Fruit fly (Drosophila melanogaster) whole organism, embryonic: ENCODE results near the gene Nost.

ENCODE experiments used
- Ada2b ChIP-seq: fragments of 200-800 bp; sonication (Bioruptor generic); IDR thresholded peaks from 2 replicates; pipeline ENCODE4 v1.3.6; 2022; ENCODE audit warnings: missing biosample characterization, missing genetic modification characterization
- Atf6 ChIP-seq: fragments of 200-800 bp; sonication (Bioruptor generic); IDR thresholded peaks from 2 replicates; pipeline ENCODE4 v1.3.6; 2022; ENCODE audit warnings: missing biosample characterization, missing genetic modification characterization
- CG10959 ChIP-seq: fragments of 200-800 bp; sonication (Bioruptor generic); IDR thresholded peaks from 2 replicates; pipeline ENCODE4 v1.3.6; 2022; ENCODE audit warnings: missing biosample characterization, missing genetic modification characterization
- CG12659 ChIP-seq: fragments of 200-800 bp; sonication (Bioruptor generic); optimal IDR thresholded peaks from 3 replicates; lab custom pipeline; 2017; ENCODE audit warnings: mild to moderate bottlenecking, missing biosample characterization, missing genetic modification reagents, missing genetic modification characterization
- CG14050 ChIP-seq: fragments of 200-800 bp; sonication (Bioruptor generic); IDR thresholded peaks from 3 replicates; pipeline ENCODE4 v1.3.6; 2022; ENCODE audit warnings: missing biosample characterization, missing genetic modification characterization
- CG14441 ChIP-seq: fragments of 200-800 bp; sonication (Bioruptor generic); IDR thresholded peaks from 2 replicates; pipeline ENCODE4 v1.3.6; 2022; ENCODE audit warnings: missing biosample characterization, missing genetic modification characterization
- CG17829 ChIP-seq: fragments of 200-800 bp; optimal IDR thresholded peaks from 2 replicates; lab custom pipeline; 2019; ENCODE audit warnings: missing biosample characterization, mild to moderate bottlenecking, missing genetic modification characterization, moderate library complexity
- CG18262 ChIP-seq: fragments of 200-800 bp; optimal IDR thresholded peaks from 3 replicates; lab custom pipeline; 2019; ENCODE audit warnings: missing biosample characterization, mild to moderate bottlenecking, missing genetic modification characterization, moderate library complexity
- CG18619 ChIP-seq: fragments of 200-800 bp; sonication (Bioruptor generic); optimal IDR thresholded peaks from 3 replicates; lab custom pipeline; 2017; ENCODE audit warnings: missing biosample characterization, mild to moderate bottlenecking, missing genetic modification characterization
- CG6689 ChIP-seq: fragments of 200-800 bp; sonication (Bioruptor generic); IDR thresholded peaks from 2 replicates; pipeline ENCODE4 v1.3.6; 2022; ENCODE audit warnings: missing biosample characterization, missing genetic modification characterization
- CG7372 ChIP-seq: fragments of 200-800 bp; sonication (Bioruptor generic); IDR thresholded peaks from 2 replicates; pipeline ENCODE4 v1.3.6; 2022; ENCODE audit warnings: missing biosample characterization, missing genetic modification characterization
- CoRest ChIP-seq: fragments of 200-800 bp; sonication (Bioruptor generic); optimal IDR thresholded peaks from 3 replicates; lab custom pipeline; 2018; ENCODE audit warnings: missing biosample characterization, mild to moderate bottlenecking, missing genetic modification characterization, moderate library complexity
- Dek ChIP-seq: fragments of 200-800 bp; sonication (Bioruptor generic); optimal IDR thresholded peaks from 3 replicates; lab custom pipeline; 2019; ENCODE audit warnings: missing biosample characterization, mild to moderate bottlenecking, missing genetic modification characterization, moderate library complexity
- Dip3 ChIP-seq: fragments of 200-800 bp; sonication (Bioruptor generic); optimal IDR thresholded peaks from 3 replicates; lab custom pipeline; 2016; ENCODE audit warnings: missing biosample characterization, missing genetic modification characterization
- Drgx ChIP-seq: fragments of 200-800 bp; sonication (Bioruptor generic); IDR thresholded peaks from 2 replicates; pipeline ENCODE4 v1.3.6; 2022; ENCODE audit warnings: missing biosample characterization, missing genetic modification characterization
- H15 ChIP-seq: fragments of 200-800 bp; sonication (Bioruptor generic); IDR thresholded peaks from 3 replicates; pipeline ENCODE4 v1.3.6; 2022; ENCODE audit warnings: missing biosample characterization, missing genetic modification characterization
- Hmr ChIP-seq: fragments of 200-800 bp; sonication (Bioruptor generic); optimal IDR thresholded peaks from 3 replicates; lab custom pipeline; 2017; ENCODE audit warnings: mild to moderate bottlenecking, missing biosample characterization, missing genetic modification reagents, missing genetic modification characterization
- MTF-1 ChIP-seq: fragments of 200-800 bp; sonication (Bioruptor generic); optimal IDR thresholded peaks from 2 replicates; lab custom pipeline; 2018; ENCODE audit warnings: missing biosample characterization, mild to moderate bottlenecking, missing genetic modification characterization, borderline replicate concordance
- NFAT ChIP-seq: fragments of 200-800 bp; sonication (Bioruptor generic); IDR thresholded peaks from 2 replicates; pipeline ENCODE4 v1.3.6; 2022; ENCODE audit warnings: missing biosample characterization, missing genetic modification characterization
- Rfx ChIP-seq: fragments of 200-800 bp; sonication (Bioruptor generic); IDR thresholded peaks from 2 replicates; pipeline ENCODE4 v1.3.6; 2022; ENCODE audit warnings: missing biosample characterization, missing genetic modification characterization
- Sox102F ChIP-seq: fragments of 200-800 bp; sonication (Bioruptor generic); optimal IDR thresholded peaks from 2 replicates; lab custom pipeline; 2018; ENCODE audit warnings: missing biosample characterization, mild to moderate bottlenecking, missing genetic modification characterization, moderate library complexity
- Ssrp ChIP-seq: fragments of 200-800 bp; sonication (Bioruptor generic); optimal IDR thresholded peaks from 2 replicates; lab custom pipeline; 2018; ENCODE audit warnings: missing biosample characterization, mild to moderate bottlenecking, missing genetic modification characterization, moderate library complexity
- Xbp1 ChIP-seq: fragments of 200-800 bp; sonication (Bioruptor generic); optimal IDR thresholded peaks from 3 replicates; lab custom pipeline; 2016; ENCODE audit warnings: missing biosample characterization, mild to moderate bottlenecking, missing genetic modification characterization
- al ChIP-seq: fragments of 200-800 bp; sonication (Bioruptor generic); IDR thresholded peaks from 2 replicates; pipeline ENCODE4 v1.3.6; 2022; ENCODE audit warnings: missing biosample characterization, missing genetic modification characterization
- ap ChIP-seq: fragments of 200-800 bp; sonication (Bioruptor generic); IDR thresholded peaks from 2 replicates; pipeline ENCODE4 v1.3.6; 2022; ENCODE audit warnings: missing biosample characterization, missing genetic modification characterization
- bigmax ChIP-seq: fragments of 200-800 bp; sonication (Bioruptor generic); optimal IDR thresholded peaks from 2 replicates; lab custom pipeline; 2018; ENCODE audit warnings: missing biosample characterization, mild to moderate bottlenecking, missing genetic modification characterization
- btn ChIP-seq: fragments of 200-800 bp; sonication (Bioruptor generic); optimal IDR thresholded peaks from 2 replicates; lab custom pipeline; 2016; ENCODE audit warnings: missing biosample characterization, missing genetic modification characterization
- ci ChIP-seq: fragments of 200-800 bp; sonication (Bioruptor generic); IDR thresholded peaks from 3 replicates; pipeline ENCODE4 v1.3.6; 2022; ENCODE audit warnings: missing biosample characterization, missing genetic modification characterization
- corto ChIP-seq: fragments of 200-800 bp; sonication (Bioruptor generic); optimal IDR thresholded peaks from 2 replicates; lab custom pipeline; 2016; ENCODE audit warnings: missing biosample characterization, mild to moderate bottlenecking, missing genetic modification characterization, moderate library complexity
- dmrt99B ChIP-seq: fragments of 200-800 bp; sonication (Bioruptor generic); optimal IDR thresholded peaks from 2 replicates; lab custom pipeline; 2018; ENCODE audit warnings: missing biosample characterization, mild to moderate bottlenecking, missing genetic modification characterization, moderate library complexity
- dysf ChIP-seq: fragments of 200-800 bp; sonication (Bioruptor generic); IDR thresholded peaks from 3 replicates; pipeline ENCODE4 v1.3.6; 2022; ENCODE audit warnings: missing biosample characterization, missing genetic modification characterization
- esg ChIP-seq: fragments of 200-800 bp; sonication (Bioruptor generic); conservative IDR thresholded peaks from 2 replicates; pipeline ENCODE4 v1.3.6; 2022; ENCODE audit warnings: missing biosample characterization, missing genetic modification characterization
- gem ChIP-seq: fragments of 200-800 bp; sonication (Bioruptor generic); optimal IDR thresholded peaks from 2 replicates; lab custom pipeline; 2019; ENCODE audit warnings: missing biosample characterization, mild to moderate bottlenecking, missing genetic modification characterization, moderate library complexity
- gro ChIP-seq: fragments of 200-800 bp; sonication (Bioruptor generic); optimal IDR thresholded peaks from 2 replicates; lab custom pipeline; 2016; ENCODE audit warnings: missing biosample characterization, missing genetic modification characterization
- gsb ChIP-seq: fragments of 200-800 bp; sonication (Bioruptor generic); IDR thresholded peaks from 2 replicates; pipeline ENCODE4 v1.3.6; 2022; ENCODE audit warnings: missing biosample characterization, missing genetic modification characterization
- hb ChIP-seq: fragments of 200-800 bp; sonication (Bioruptor generic); IDR thresholded peaks from 3 replicates; pipeline ENCODE4 v1.3.6; 2022; ENCODE audit warnings: missing biosample characterization, missing genetic modification characterization; ENCODE audit not compliant: partially characterized antibody
- hkb ChIP-seq, 2 experiments: fragments of 200-800 bp in 1 of 2; fragments of >200 bp in 1 of 2; sonication (Bioruptor generic) in 1 of 2; IDR thresholded peaks in 1 of 2; optimal IDR thresholded peaks in 1 of 2; 2 replicates each; pipeline versions ENCODE4 v1.3.6 to Lab custom; 2017 to 2022; ENCODE audit warnings: missing biosample characterization in 1 of 2, missing genetic modification characterization in 1 of 2
- ken ChIP-seq: fragments of 200-800 bp; sonication (Bioruptor generic); IDR thresholded peaks from 3 replicates; pipeline ENCODE4 v1.3.6; 2022; ENCODE audit warnings: missing biosample characterization, missing genetic modification characterization
- lbe ChIP-seq: fragments of 200-800 bp; sonication (Bioruptor generic); optimal IDR thresholded peaks from 2 replicates; lab custom pipeline; 2016; ENCODE audit warnings: missing biosample characterization, mild to moderate bottlenecking, missing genetic modification characterization
- lola ChIP-seq, 3 experiments: fragments of >200 bp in 2 of 3; fragments of 200-800 bp in 1 of 3; sonication (Bioruptor generic) in 1 of 3; optimal IDR thresholded peaks; 2 replicates each; lab custom pipeline; 2017 to 2019; ENCODE audit warnings: missing biosample characterization in 3 of 3, missing genetic modification characterization in 3 of 3, mild to moderate bottlenecking in 1 of 3, moderate library complexity in 1 of 3
- pan ChIP-seq, 4 experiments: fragments of >200 bp in 3 of 4; fragments of 200-800 bp in 1 of 4; sonication (Bioruptor generic) in 1 of 4; optimal IDR thresholded peaks in 3 of 4; IDR thresholded peaks in 1 of 4; 2 replicates each; pipeline versions ENCODE4 v1.3.6 to Lab custom; 2017 to 2022; ENCODE audit warnings: missing biosample characterization in 2 of 4, missing genetic modification characterization in 2 of 4, mixed read lengths in 1 of 4
- seq ChIP-seq: fragments of 200-800 bp; sonication (Bioruptor generic); IDR thresholded peaks from 2 replicates; pipeline ENCODE4 v1.3.6; 2022; ENCODE audit warnings: missing biosample characterization, missing genetic modification characterization
- sisA ChIP-seq: fragments of 200-800 bp; sonication (Bioruptor generic); IDR thresholded peaks from 2 replicates; pipeline ENCODE4 v1.3.6; 2022; ENCODE audit warnings: missing biosample characterization, missing genetic modification characterization
- sob ChIP-seq: fragments of 200-800 bp; sonication (Bioruptor generic); IDR thresholded peaks from 2 replicates; pipeline ENCODE4 v1.3.6; 2022; ENCODE audit warnings: missing biosample characterization, missing genetic modification characterization
- ssp ChIP-seq: fragments of 200-800 bp; sonication (Bioruptor generic); IDR thresholded peaks from 2 replicates; pipeline ENCODE4 v1.3.6; 2022; ENCODE audit warnings: missing biosample characterization, missing genetic modification characterization
- stc ChIP-seq: fragments of 200-800 bp; sonication (Bioruptor generic); IDR thresholded peaks from 2 replicates; pipeline ENCODE4 v1.3.6; 2022; ENCODE audit warnings: missing biosample characterization, missing genetic modification characterization
- ttk ChIP-seq: fragments of 200-800 bp; sonication (Bioruptor generic); IDR thresholded peaks from 2 replicates; pipeline ENCODE4 v2.1.2; 2022; ENCODE audit warnings: missing biosample characterization, missing genetic modification characterization
- zfh1 ChIP-seq: fragments of 200-800 bp; sonication (Bioruptor generic); IDR thresholded peaks from 3 replicates; pipeline ENCODE4 v1.3.6; 2022; ENCODE audit warnings: missing biosample characterization, missing genetic modification characterization

Gene Nost

DNA sequence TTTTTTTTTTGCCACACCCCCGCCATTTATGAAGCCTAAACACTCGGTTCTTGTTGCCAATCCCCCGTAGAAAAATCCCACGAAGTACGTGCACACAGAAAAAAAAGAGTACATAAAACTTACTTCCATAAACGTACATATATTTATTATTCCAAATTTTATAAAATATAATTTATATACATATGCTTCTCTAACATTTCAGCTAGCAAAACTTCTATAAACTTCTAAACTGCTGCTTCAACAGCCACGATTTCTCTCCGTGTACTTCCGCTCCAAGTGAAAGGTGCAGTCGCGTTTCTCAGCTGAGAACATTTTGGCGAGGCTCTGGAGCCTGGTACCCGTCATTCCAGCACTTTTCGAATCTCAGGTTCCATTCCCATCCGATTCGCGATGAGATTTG, 32.7 kb downstream of the Nost start:
- TF ChIP-seq gsb (GFP tag; lab: Robert Waterston, UW) (0 out of 2 replicates have a peak, but pooled peaks have one; percentile 5), Dip3 (GFP tag; lab: Kevin White, UChicago) (no peak), Ssrp (peak; percentile 14), Ada2b (GFP tag; lab: Robert Waterston, UW) (0 out of 2 replicates have a peak, but pooled peaks have one; percentile 12), bigmax (GFP tag; lab: Kevin White, UChicago) (no peak), ken (GFP tag; lab: Robert Waterston, UW) (0 out of 3 replicates have a peak, but pooled peaks have one; percentile 33), Dek (tag; lab: Kevin White, UChicago) (peak; percentile 10), MTF-1 (GFP tag; lab: Kevin White, UChicago) (no peak), seq (GFP tag; lab: Robert Waterston, UW) (0 out of 2 replicates have a peak, but pooled peaks have one; percentile 28), CG17829 (peak; percentile 8), Sox102F (GFP tag; lab: Kevin White, UChicago) (peak; percentile 52), ci (GFP tag; lab: Robert Waterston, UW) (peak; percentile 62; the same call in 1 of the 3 replicates), H15 (no peak), NFAT (GFP tag; lab: Robert Waterston, UW) (peak; percentile 34; the same call in 1 of the 2 replicates), ssp (GFP tag; lab: Robert Waterston, UW) (0 out of 2 replicates have a peak, but pooled peaks have one; percentile 28), CG10959 (no peak), Rfx (GFP tag; lab: Robert Waterston, UW) (peak; percentile 63), zfh1 (GFP tag; lab: Robert Waterston, UW) (0 out of 3 replicates have a peak, but pooled peaks have one; percentile 18), ap (peak; percentile 16; the same call in 1 of the 2 replicates), dysf (GFP tag; lab: Robert Waterston, UW) (peak; percentile 60; the same call in 1 of the 3 replicates), Atf6 (GFP tag; lab: Robert Waterston, UW) (peak; percentile 53; the same call in 1 of the 2 replicates), stc (GFP tag; lab: Robert Waterston, UW) (0 out of 2 replicates have a peak, but pooled peaks have one; percentile 12), pan (optimal IDR thresholded peaks at IDR 0.05; lab: Kevin White, UChicago) (no peak), pan (GFP tag; optimal IDR thresholded peaks at IDR 0.05 in 1 of 2, IDR thresholded peaks at IDR 0.05 in 1 of 2) (peak in 1 of 2 experiments; percentile 31), CoRest (peak; percentile 16), Xbp1 (peak; percentile 17), sob (GFP tag; lab: Robert Waterston, UW) (peak; percentile 53), CG18262 (tag; lab: Kevin White, UChicago) (peak; percentile 23), ttk (GFP tag; lab: Robert Waterston, UW) (0 out of 2 replicates have a peak, but pooled peaks have one; percentile 7), btn (GFP tag; lab: Kevin White, UChicago) (no peak), lbe (GFP tag; lab: Kevin White, UChicago) (peak; percentile 58), al (GFP tag; lab: Robert Waterston, UW) (peak; percentile 45; the same call in 1 of the 2 replicates), gem (tag; lab: Kevin White, UChicago) (peak; percentile 53), hb (GFP tag; lab: Robert Waterston, UW) (no peak), CG14050 (0 out of 3 replicates have a peak, but pooled peaks have one; percentile 11), CG7372 (0 out of 2 replicates have a peak, but pooled peaks have one; percentile 13), corto (GFP tag; lab: Kevin White, UChicago) (peak; percentile 26), CG14441 (GFP tag; lab: Robert Waterston, UW) (0 out of 2 replicates have a peak, but pooled peaks have one; percentile 25), esg (GFP tag; lab: Robert Waterston, UW) (peak; percentile 26; the same call in 1 of the 2 replicates), CG12659 (peak; percentile 9), dmrt99B (tag; lab: Kevin White, UChicago) (peak; percentile 41), Hmr (peak; percentile 3), CG18619 (GFP tag; lab: Kevin White, UChicago) (peak; percentile 21), Drgx (peak; percentile 67), hkb (optimal IDR thresholded peaks at IDR 0.05; lab: Kevin White, UChicago) (no peak), hkb (GFP tag; IDR thresholded peaks at IDR 0.05; lab: Robert Waterston, UW) (peak; percentile 36), CG6689 (GFP tag; lab: Robert Waterston, UW) (peak; percentile 46), sisA (GFP tag; lab: Robert Waterston, UW) (peak; percentile 11; the same call in 1 of the 2 replicates), gro (GFP tag; lab: Kevin White, UChicago) (no peak), lola (GFP tag; optimal IDR thresholded peaks at IDR 0.05; lab: Kevin White, UChicago) (no peak)
